Worm (Caenorhabditis elegans) whole organism, young adult: ENCODE results near the gene lron-2.

Source experiments
- B0336.3 ChIP-seq: fragments of 200-800 bp; sonication (Bioruptor generic); IDR thresholded peaks from 2 replicates; pipeline ENCODE4 v1.3.6; 2022; ENCODE audit warnings: missing genetic modification characterization, missing compliant biosample characterization
- C06A6.2 ChIP-seq: fragments of 200-800 bp; sonication (Bioruptor generic); conservative IDR thresholded peaks from 2 replicates; pipeline ENCODE4 v1.3.6; 2022; ENCODE audit warnings: missing genetic modification characterization, missing compliant biosample characterization
- C17E4.6 ChIP-seq: fragments of 200-800 bp; sonication (Bioruptor generic); IDR thresholded peaks from 2 replicates; pipeline ENCODE4 v1.3.6; 2022; ENCODE audit warnings: missing genetic modification reagents, missing genetic modification characterization, missing compliant biosample characterization
- F10E7.11 ChIP-seq: sonication (generic microtip); optimal IDR thresholded peaks from 2 replicates; lab custom pipeline; 2017; ENCODE audit warnings: mild to moderate bottlenecking, missing genetic modification characterization, moderate library complexity, missing compliant biosample characterization
- F39B2.1 ChIP-seq: fragments of 200-800 bp; sonication (Bioruptor generic); IDR thresholded peaks from 2 replicates; pipeline ENCODE4 v1.3.6; 2022; ENCODE audit warnings: missing genetic modification reagents, missing genetic modification characterization, missing compliant biosample characterization
- T26A5.8 ChIP-seq: sonication (generic microtip); optimal IDR thresholded peaks from 2 replicates; lab custom pipeline; 2016; ENCODE audit warnings: missing genetic modification characterization, missing compliant biosample characterization
- Y53G8AR.9 ChIP-seq: fragments of 200-800 bp; sonication (Bioruptor generic); conservative IDR thresholded peaks from 2 replicates; pipeline ENCODE4 v1.3.6; 2022; ENCODE audit warnings: missing genetic modification reagents, missing genetic modification characterization, missing compliant biosample characterization
- Y79H2A.3 ChIP-seq: fragments of 200-800 bp; sonication (Bioruptor generic); conservative IDR thresholded peaks from 2 replicates; pipeline ENCODE4 v1.3.6; 2022; ENCODE audit warnings: missing genetic modification reagents, missing genetic modification characterization, missing compliant biosample characterization
- ceh-100 ChIP-seq: fragments of 200-800 bp; sonication (Bioruptor generic); IDR thresholded peaks from 2 replicates; pipeline ENCODE4 v1.3.6; 2022; ENCODE audit warnings: missing genetic modification reagents, missing genetic modification characterization, missing compliant biosample characterization
- ceh-58 ChIP-seq: fragments of 200-800 bp; sonication (Bioruptor generic); IDR thresholded peaks from 2 replicates; pipeline ENCODE4 v1.3.6; 2022; ENCODE audit warnings: missing genetic modification characterization, missing compliant biosample characterization
- dox-1 ChIP-seq: fragments of 200-800 bp; sonication (Bioruptor generic); IDR thresholded peaks from 2 replicates; pipeline ENCODE4 v1.3.6; 2022; ENCODE audit warnings: missing genetic modification reagents, missing genetic modification characterization, missing compliant biosample characterization
- dpff-1 ChIP-seq: sonication (generic microtip); optimal IDR thresholded peaks from 2 replicates; lab custom pipeline; 2017; ENCODE audit warnings: mild to moderate bottlenecking, missing genetic modification characterization, missing compliant biosample characterization
- ets-4 ChIP-seq: fragments of 200-800 bp; sonication (Bioruptor generic); optimal IDR thresholded peaks from 2 replicates; lab custom pipeline; 2018; ENCODE audit warnings: mild to moderate bottlenecking, missing genetic modification characterization, missing compliant biosample characterization
- gei-17 ChIP-seq: fragments of 200-800 bp; sonication (Bioruptor generic); optimal IDR thresholded peaks from 2 replicates; lab custom pipeline; 2018; ENCODE audit warnings: mild to moderate bottlenecking, missing genetic modification characterization, missing compliant biosample characterization
- hlh-26 ChIP-seq: fragments of 200-800 bp; sonication (Bioruptor generic); conservative IDR thresholded peaks from 2 replicates; pipeline ENCODE4 v1.3.6; 2022; ENCODE audit warnings: missing genetic modification reagents, missing genetic modification characterization, missing compliant biosample characterization
- hrde-1 ChIP-seq: sonication (generic microtip); optimal IDR thresholded peaks from 2 replicates; lab custom pipeline; 2016; ENCODE audit warnings: missing genetic modification characterization, mild to moderate bottlenecking, missing compliant biosample characterization, moderate library complexity, missing genotype, missing genetic modification reagents, borderline replicate concordance
- let-607 ChIP-seq, 2 experiments: fragments of 200-800 bp in 1 of 2; sonication (Bioruptor generic) in 1 of 2; sonication (generic microtip) in 1 of 2; optimal IDR thresholded peaks; 2 replicates each; lab custom pipeline; 2016 to 2018; ENCODE audit warnings: mild to moderate bottlenecking in 2 of 2, missing compliant biosample characterization in 2 of 2, missing genetic modification characterization in 2 of 2, moderate library complexity in 2 of 2, missing genotype in 1 of 2
- lin-35 ChIP-seq, 3 experiments: fragments of 150-350 bp in 2 of 3; sonication (generic microtip) in 1 of 3; optimal IDR thresholded peaks; 2 replicates each; lab custom pipeline; 2014 to 2018; ENCODE audit warnings: missing biosample characterization in 3 of 3, missing genetic modification characterization in 3 of 3, missing genetic modification reagents in 3 of 3
- lin-40 ChIP-seq: sonication (generic microtip); optimal IDR thresholded peaks from 2 replicates; lab custom pipeline; 2016; ENCODE audit warnings: missing genetic modification characterization, mild to moderate bottlenecking, missing compliant biosample characterization, missing genotype, missing genetic modification reagents
- madf-10 ChIP-seq: sonication (generic microtip); optimal IDR thresholded peaks from 2 replicates; lab custom pipeline; 2016; ENCODE audit warnings: mild to moderate bottlenecking, missing genetic modification characterization, missing compliant biosample characterization
- mel-28 ChIP-seq: sonication (generic microtip); optimal IDR thresholded peaks from 2 replicates; lab custom pipeline; 2016; ENCODE audit warnings: borderline replicate concordance, mild to moderate bottlenecking, missing genetic modification characterization, missing compliant biosample characterization
- nfya-1 ChIP-seq: sonication (generic microtip); optimal IDR thresholded peaks from 2 replicates; lab custom pipeline; 2017; ENCODE audit warnings: antibody characterized with exemption, missing compliant biosample characterization, missing genetic modification characterization, borderline replicate concordance; ENCODE audit not compliant: insufficient read depth
- nfya-2 ChIP-seq: fragments of 200-800 bp; sonication (Bioruptor generic); IDR thresholded peaks from 2 replicates; pipeline ENCODE4 v1.3.6; 2022; ENCODE audit warnings: missing genetic modification reagents, missing genetic modification characterization, missing compliant biosample characterization
- nfyb-1 ChIP-seq: fragments of 200-800 bp; sonication (Bioruptor generic); IDR thresholded peaks from 2 replicates; pipeline ENCODE4 v1.3.6; 2022; ENCODE audit warnings: missing genetic modification reagents, missing genetic modification characterization, missing compliant biosample characterization
- nhr-80 ChIP-seq: sonication (generic microtip); optimal IDR thresholded peaks from 2 replicates; lab custom pipeline; 2016; ENCODE audit warnings: missing genetic modification characterization, missing compliant biosample characterization
- pha-4 ChIP-seq: fragments of 150-350 bp; sonication (generic microtip); optimal IDR thresholded peaks from 2 replicates; lab custom pipeline; 2014; ENCODE audit warnings: missing biosample characterization, missing genetic modification reagents, missing genetic modification characterization
- rcor-1 ChIP-seq: fragments of 200-800 bp; sonication (Bioruptor generic); IDR thresholded peaks from 2 replicates; pipeline ENCODE4 v1.3.6; 2022; ENCODE audit warnings: missing genetic modification reagents, missing genetic modification characterization, missing compliant biosample characterization
- sdz-38 ChIP-seq: sonication (generic microtip); optimal IDR thresholded peaks from 2 replicates; lab custom pipeline; 2016; ENCODE audit warnings: missing genotype, missing genetic modification characterization, missing compliant biosample characterization
- sea-2 ChIP-seq: fragments of 200-800 bp; sonication (Bioruptor generic); IDR thresholded peaks from 2 replicates; pipeline ENCODE4 v1.3.6; 2022; ENCODE audit warnings: missing genetic modification characterization, missing compliant biosample characterization
- snpc-4 ChIP-seq, 5 experiments: fragments of 150-350 bp in 1 of 5; sonication (generic microtip) in 4 of 5; optimal IDR thresholded peaks; 2 replicates each; lab custom pipeline; 2014 to 2018; ENCODE audit warnings: missing genetic modification characterization in 5 of 5, missing biosample characterization in 3 of 5, antibody characterized with exemption in 2 of 5, mild to moderate bottlenecking in 2 of 5, missing compliant biosample characterization in 2 of 5, missing genotype in 2 of 5, moderate library complexity in 2 of 5, missing genetic modification reagents in 1 of 5
- unc-130 ChIP-seq: sonication (generic microtip); optimal IDR thresholded peaks from 2 replicates; lab custom pipeline; 2016; ENCODE audit warnings: missing genetic modification reagents, missing genetic modification characterization, missing compliant biosample characterization
- unc-62 ChIP-seq: fragments of 150-350 bp; optimal IDR thresholded peaks from 2 replicates; lab custom pipeline; 2014; ENCODE audit warnings: missing biosample characterization, missing genetic modification reagents, missing genetic modification characterization
- xnd-1 ChIP-seq: sonication (generic microtip); optimal IDR thresholded peaks from 2 replicates; lab custom pipeline; 2016; ENCODE audit warnings: missing genotype, missing genetic modification reagents, missing genetic modification characterization, missing compliant biosample characterization
- ztf-22 ChIP-seq: fragments of 200-800 bp; sonication (Bioruptor generic); optimal IDR thresholded peaks from 2 replicates; lab custom pipeline; 2018; ENCODE audit warnings: mild to moderate bottlenecking, missing genetic modification characterization, moderate library complexity, missing compliant biosample characterization
- ztf-26 ChIP-seq: sonication (generic microtip); optimal IDR thresholded peaks from 2 replicates; lab custom pipeline; 2017; ENCODE audit warnings: missing genetic modification characterization, missing compliant biosample characterization
- ztf-3 ChIP-seq: fragments of 200-800 bp; sonication (Bioruptor generic); optimal IDR thresholded peaks from 2 replicates; lab custom pipeline; 2018; ENCODE audit warnings: mild to moderate bottlenecking, missing genetic modification characterization, missing compliant biosample characterization

Gene lron-2

ce11 chrV:9257467-9257866 is 29.9 kb downstream of the lron-2 start, which contains the start of gene F07C3.16:
Gene F07C3.16, minus strand, starts transcription at chrV:9257567.
- TF ChIP-seq madf-10 (tag; lab: Kevin White, UChicago): no peak
- TF ChIP-seq Y53G8AR.9 (GFP tag; lab: Robert Waterston, UW): no peak
- TF ChIP-seq dpff-1 (tag; lab: Kevin White, UChicago): no peak
- no peak for TF ChIP-seq ztf-22 (GFP tag; lab: Kevin White, UChicago)

DNA sequence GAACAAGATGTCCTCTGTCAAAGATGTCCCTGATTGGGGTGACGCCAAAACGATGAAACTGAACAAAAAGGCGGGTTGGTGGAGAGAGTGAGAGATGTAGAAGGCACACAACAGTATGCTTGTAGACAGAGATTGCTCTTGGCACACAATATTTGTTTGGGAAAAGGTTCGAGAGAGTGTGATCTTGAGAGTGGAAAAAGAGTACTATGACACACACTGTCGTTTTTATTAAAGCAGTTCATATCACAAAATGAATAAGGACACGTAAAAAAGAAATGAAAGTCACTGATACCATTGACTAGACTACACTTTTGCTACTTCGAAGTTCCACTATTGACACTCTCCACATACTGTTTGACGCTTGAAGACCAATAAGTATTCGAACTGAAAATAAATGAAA is 31.9 kb downstream of the lron-2 start:
- TF ChIP-seq Y79H2A.3 (GFP tag; lab: Robert Waterston, UW) (no peak), unc-62 (GFP tag; lab: Kevin White, UChicago) (peak; percentile 50), pha-4 (tag; lab: Kevin White, UChicago) (peak; percentile 62), nhr-80 (tag; lab: Kevin White, UChicago) (peak; percentile 96)

DNA sequence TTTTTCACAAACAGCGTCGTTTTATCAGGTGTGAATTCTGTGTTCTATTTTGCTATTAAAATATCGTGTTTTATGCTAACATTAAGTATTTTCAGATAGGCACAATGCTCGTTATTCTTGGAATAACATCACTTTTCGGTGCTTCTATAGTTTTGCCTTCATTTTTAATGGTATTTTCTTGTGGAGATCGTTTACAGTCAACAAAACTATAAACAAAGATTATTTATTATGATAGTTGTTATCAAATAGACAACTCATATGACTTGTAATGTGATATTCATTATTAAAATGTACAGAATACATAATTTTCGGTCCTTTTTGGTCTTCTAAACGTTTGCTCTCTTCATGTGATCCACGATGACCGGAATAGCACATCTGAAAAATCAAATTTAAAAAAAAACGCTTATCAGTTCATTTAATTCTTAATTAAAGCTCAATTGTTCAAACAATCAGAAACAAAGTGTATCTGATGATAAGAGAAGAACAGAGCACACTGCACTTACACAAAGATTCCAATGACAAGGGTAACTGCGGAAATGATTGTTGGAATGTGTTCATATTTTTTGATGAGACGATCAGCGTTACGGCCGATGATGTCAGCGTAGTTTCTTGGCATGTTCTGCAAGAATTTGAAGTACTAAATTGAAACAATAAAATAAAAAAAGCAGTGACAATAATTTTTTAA is 33.2 kb downstream of the lron-2 start, which contains the start of gene F07C3.9:
Gene F07C3.9 (minus strand): TSS at position 635 of the 685 bp plus-strand sequence.
- no peak for TF ChIP-seq nfya-2
- peak; percentile 79 for TF ChIP-seq nhr-80 (tag; lab: Kevin White, UChicago)

DNA sequence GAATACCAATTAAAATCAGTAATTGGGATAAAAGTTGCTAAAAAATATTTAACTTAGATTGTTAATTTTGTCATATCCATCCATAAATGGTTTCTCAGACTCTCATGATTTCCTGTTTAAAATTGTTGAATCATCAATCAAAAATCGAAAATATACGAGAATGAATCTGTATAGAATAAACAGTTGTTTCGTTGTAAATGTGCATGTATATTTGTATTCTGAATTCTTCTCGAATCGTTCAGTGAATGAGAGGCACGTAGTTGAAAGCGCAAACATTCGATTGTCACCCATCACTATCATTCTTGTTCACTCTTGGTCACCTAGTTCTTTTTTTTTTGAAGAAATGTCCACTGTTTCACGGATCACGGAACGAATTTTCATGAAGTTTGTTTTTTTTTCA is 37.4 kb downstream of the lron-2 start, which contains the start of gene ptd-2:
Gene ptd-2 (plus strand): TSS at position 301 of the 400 bp plus-strand sequence.
- TF ChIP-seq hrde-1 (tag; lab: Kevin White, UChicago): no peak
- no peak for TF ChIP-seq C17E4.6
- no peak for TF ChIP-seq ceh-100
- no peak for TF ChIP-seq F39B2.1 (GFP tag; lab: Robert Waterston, UW)
- no peak for TF ChIP-seq Y79H2A.3 (GFP tag; lab: Robert Waterston, UW)
- TF ChIP-seq gei-17: no peak
- no peak for TF ChIP-seq nfyb-1 (GFP tag; lab: Robert Waterston, UW)
- TF ChIP-seq ztf-3 (GFP tag; lab: Kevin White, UChicago): no peak
- no peak for TF ChIP-seq snpc-4 (GFP tag; optimal IDR thresholded peaks at IDR 0.05; lab: Kevin White, UChicago)
- TF ChIP-seq snpc-4 (tag; optimal IDR thresholded peaks at IDR 0.05; lab: Kevin White, UChicago): no peak
- no peak for TF ChIP-seq T26A5.8 (tag; lab: Kevin White, UChicago)
- TF ChIP-seq F10E7.11: no peak
- no peak for TF ChIP-seq mel-28 (tag; lab: Kevin White, UChicago)
- no peak for TF ChIP-seq unc-130 (GFP tag; lab: Kevin White, UChicago)
- TF ChIP-seq nfya-1 (tag; lab: Kevin White, UChicago): no peak

DNA sequence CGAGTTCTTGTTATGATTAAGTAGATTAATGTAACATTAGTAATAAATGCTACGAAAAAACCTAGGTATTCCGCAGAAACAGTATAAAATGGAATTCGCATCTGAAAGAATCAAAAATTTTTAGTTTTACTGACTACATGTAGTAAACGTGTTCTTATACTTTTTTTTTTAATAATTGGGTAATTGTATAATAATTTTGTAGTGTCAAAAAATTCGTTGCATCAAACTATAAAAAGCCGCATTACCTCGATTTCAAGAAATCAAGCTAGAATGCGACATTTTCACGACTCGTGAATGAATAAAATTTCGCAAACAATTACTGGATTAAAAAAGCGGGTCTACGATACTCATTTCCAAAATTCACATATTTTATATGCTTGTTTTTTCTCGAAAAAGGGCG is 38.2 kb downstream of the lron-2 start, which contains the start of gene str-94:
Gene str-94 (minus strand): TSS at position 101 of the 400 bp plus-strand sequence.
- no peak for TF ChIP-seq lin-35 (GFP tag; optimal IDR thresholded peaks at IDR 0.05; lab: Kevin White, UChicago)
- TF ChIP-seq B0336.3: no peak
- TF ChIP-seq sea-2 (GFP tag; lab: Robert Waterston, UW): no peak
- no peak for TF ChIP-seq C06A6.2 (GFP tag; lab: Robert Waterston, UW)
- TF ChIP-seq xnd-1 (tag; lab: Kevin White, UChicago): no peak
- no peak for TF ChIP-seq dox-1 (GFP tag; lab: Robert Waterston, UW)
- TF ChIP-seq lin-40 (tag; lab: Kevin White, UChicago): no peak
- TF ChIP-seq ets-4: no peak
- TF ChIP-seq ztf-26 (tag; lab: Kevin White, UChicago): no peak
- TF ChIP-seq ceh-58 (GFP tag; lab: Robert Waterston, UW): no peak
- no peak for TF ChIP-seq let-607 (tag; optimal IDR thresholded peaks at IDR 0.05; lab: Kevin White, UChicago)
- no peak for TF ChIP-seq hlh-26 (GFP tag; lab: Robert Waterston, UW)
- TF ChIP-seq rcor-1 (GFP tag; lab: Robert Waterston, UW): no peak
- no peak for TF ChIP-seq sdz-38 (tag; lab: Kevin White, UChicago)
